Fruit fly (Drosophila melanogaster) whole organism, embryonic: ENCODE results near the gene CG33791.

Experiments used
- Aef1 ChIP-seq: fragments of 200-800 bp; sonication (Bioruptor generic); IDR thresholded peaks from 3 replicates; pipeline ENCODE4 v1.3.6; 2022; ENCODE audit warnings: missing biosample characterization, missing genetic modification characterization
- CG10147 ChIP-seq: fragments of 200-800 bp; sonication (Bioruptor generic); optimal IDR thresholded peaks from 2 replicates; lab custom pipeline; 2019; ENCODE audit warnings: missing biosample characterization, mild to moderate bottlenecking, missing genetic modification characterization, moderate library complexity
- CG10366 ChIP-seq: fragments of 200-800 bp; sonication (Bioruptor generic); IDR thresholded peaks from 2 replicates; pipeline ENCODE4 v1.3.6; 2022; ENCODE audit warnings: missing biosample characterization, missing genetic modification characterization
- CG10431 ChIP-seq: fragments of 200-800 bp; sonication (Bioruptor generic); optimal IDR thresholded peaks from 3 replicates; lab custom pipeline; 2018; ENCODE audit warnings: missing biosample characterization, mild to moderate bottlenecking, missing genetic modification characterization
- CG11247 ChIP-seq: fragments of 200-800 bp; sonication (Bioruptor generic); IDR thresholded peaks from 2 replicates; pipeline ENCODE4 v1.3.6; 2022; ENCODE audit warnings: missing biosample characterization, missing genetic modification characterization
- CG11504 ChIP-seq: fragments of 200-800 bp; sonication (Bioruptor generic); optimal IDR thresholded peaks from 3 replicates; lab custom pipeline; 2019; ENCODE audit warnings: missing biosample characterization, mild to moderate bottlenecking, missing genetic modification characterization, moderate library complexity
- CG11695 ChIP-seq: fragments of 200-800 bp; sonication (Bioruptor generic); IDR thresholded peaks from 3 replicates; pipeline ENCODE4 v1.3.6; 2022; ENCODE audit warnings: missing biosample characterization, missing genetic modification characterization
- CG12104 ChIP-seq: fragments of 200-800 bp; sonication (Bioruptor generic); optimal IDR thresholded peaks from 3 replicates; lab custom pipeline; 2016; ENCODE audit warnings: missing biosample characterization, missing genetic modification characterization
- CG12219 ChIP-seq: fragments of 200-800 bp; sonication (Bioruptor generic); optimal IDR thresholded peaks from 3 replicates; lab custom pipeline; 2018; ENCODE audit warnings: missing biosample characterization, mild to moderate bottlenecking, missing genetic modification characterization
- CG13624 ChIP-seq: fragments of 200-800 bp; sonication (Bioruptor generic); optimal IDR thresholded peaks from 2 replicates; lab custom pipeline; 2016; ENCODE audit warnings: missing biosample characterization, missing genetic modification characterization
- CG2199 ChIP-seq: fragments of 200-800 bp; sonication (Bioruptor generic); IDR thresholded peaks from 3 replicates; pipeline ENCODE4 v1.3.6; 2022; ENCODE audit warnings: missing biosample characterization, missing genetic modification characterization
- CG30403 ChIP-seq: fragments of 200-800 bp; sonication (Bioruptor generic); optimal IDR thresholded peaks from 3 replicates; lab custom pipeline; 2016; ENCODE audit warnings: missing biosample characterization, missing genetic modification characterization
- CG31224 ChIP-seq: fragments of 200-800 bp; sonication (Bioruptor generic); IDR thresholded peaks from 2 replicates; pipeline ENCODE4 v1.3.6; 2022; ENCODE audit warnings: missing biosample characterization, missing genetic modification characterization
- CG32767 ChIP-seq: fragments of 200-800 bp; sonication (Bioruptor generic); IDR thresholded peaks from 2 replicates; pipeline ENCODE4 v1.3.6; 2022; ENCODE audit warnings: missing biosample characterization, missing genetic modification characterization
- CG33213 ChIP-seq: fragments of 200-800 bp; sonication (Bioruptor generic); optimal IDR thresholded peaks from 3 replicates; lab custom pipeline; 2016; ENCODE audit warnings: missing biosample characterization, missing genetic modification characterization
- CG34422 ChIP-seq: fragments of 200-800 bp; sonication (Bioruptor generic); IDR thresholded peaks from 3 replicates; pipeline ENCODE4 v1.3.6; 2022; ENCODE audit warnings: missing biosample characterization, missing genetic modification characterization
- CG3847 ChIP-seq: fragments of 200-800 bp; sonication (Bioruptor generic); IDR thresholded peaks from 2 replicates; pipeline ENCODE4 v1.3.6; 2022; ENCODE audit warnings: missing biosample characterization, missing genetic modification characterization
- CG6689 ChIP-seq: fragments of 200-800 bp; sonication (Bioruptor generic); IDR thresholded peaks from 2 replicates; pipeline ENCODE4 v1.3.6; 2022; ENCODE audit warnings: missing biosample characterization, missing genetic modification characterization
- CG7556 ChIP-seq: fragments of 200-800 bp; sonication (Bioruptor generic); optimal IDR thresholded peaks from 2 replicates; lab custom pipeline; 2017; ENCODE audit warnings: missing biosample characterization, mild to moderate bottlenecking, missing genetic modification characterization
- CG7786 ChIP-seq: fragments of 200-800 bp; sonication (Bioruptor generic); optimal IDR thresholded peaks from 2 replicates; lab custom pipeline; 2016; ENCODE audit warnings: missing biosample characterization, missing genetic modification characterization
- CG9797 ChIP-seq: fragments of 200-800 bp; sonication (Bioruptor generic); optimal IDR thresholded peaks from 3 replicates; lab custom pipeline; 2018; ENCODE audit warnings: missing biosample characterization, mild to moderate bottlenecking, missing genetic modification characterization
- CoRest ChIP-seq: fragments of 200-800 bp; sonication (Bioruptor generic); optimal IDR thresholded peaks from 3 replicates; lab custom pipeline; 2018; ENCODE audit warnings: missing biosample characterization, mild to moderate bottlenecking, missing genetic modification characterization, moderate library complexity
- Dad ChIP-seq: fragments of 200-800 bp; sonication (Bioruptor generic); optimal IDR thresholded peaks from 3 replicates; lab custom pipeline; 2016; ENCODE audit warnings: missing biosample characterization, missing genetic modification characterization
- Dbx ChIP-seq: fragments of 200-800 bp; sonication (Bioruptor generic); IDR thresholded peaks from 3 replicates; pipeline ENCODE4 v1.3.6; 2022; ENCODE audit warnings: missing biosample characterization, missing genetic modification characterization
- Doc3 ChIP-seq: fragments of 200-800 bp; sonication (Bioruptor generic); IDR thresholded peaks from 3 replicates; pipeline ENCODE4 v1.3.6; 2022; ENCODE audit warnings: missing biosample characterization, missing genetic modification characterization; ENCODE audit not compliant: partially characterized antibody
- Ets65A ChIP-seq: fragments of 200-800 bp; sonication (Bioruptor generic); peaks from one replicate; lab custom pipeline; 2016; ENCODE audit warnings: missing biosample characterization, missing genetic modification characterization
- Fer3 ChIP-seq: fragments of 200-800 bp; sonication (Bioruptor generic); optimal IDR thresholded peaks from 2 replicates; lab custom pipeline; 2018; ENCODE audit warnings: missing biosample characterization, mild to moderate bottlenecking, missing genetic modification characterization, moderate library complexity
- H15 ChIP-seq: fragments of 200-800 bp; sonication (Bioruptor generic); IDR thresholded peaks from 3 replicates; pipeline ENCODE4 v1.3.6; 2022; ENCODE audit warnings: missing biosample characterization, missing genetic modification characterization
- HLH54F ChIP-seq: fragments of 200-800 bp; sonication (Bioruptor generic); optimal IDR thresholded peaks from 3 replicates; lab custom pipeline; 2016; ENCODE audit warnings: missing biosample characterization, missing genetic modification characterization
- Hmx ChIP-seq: fragments of 200-800 bp; sonication (Bioruptor generic); optimal IDR thresholded peaks from 2 replicates; lab custom pipeline; 2016; ENCODE audit warnings: missing biosample characterization, missing genetic modification characterization
- Hr39 ChIP-seq: fragments of >200 bp; optimal IDR thresholded peaks from 2 replicates; lab custom pipeline; 2017
- Meics ChIP-seq: fragments of 200-800 bp; sonication (Bioruptor generic); optimal IDR thresholded peaks from 2 replicates; lab custom pipeline; 2017; ENCODE audit warnings: missing biosample characterization, mild to moderate bottlenecking, missing genetic modification characterization
- Rfx ChIP-seq: fragments of 200-800 bp; sonication (Bioruptor generic); IDR thresholded peaks from 2 replicates; pipeline ENCODE4 v1.3.6; 2022; ENCODE audit warnings: missing biosample characterization, missing genetic modification characterization
- al ChIP-seq: fragments of 200-800 bp; sonication (Bioruptor generic); IDR thresholded peaks from 2 replicates; pipeline ENCODE4 v1.3.6; 2022; ENCODE audit warnings: missing biosample characterization, missing genetic modification characterization
- bab2 ChIP-seq: fragments of 200-800 bp; sonication (Bioruptor generic); optimal IDR thresholded peaks from 2 replicates; lab custom pipeline; 2016; ENCODE audit warnings: missing biosample characterization, missing genetic modification characterization
- bbx ChIP-seq: fragments of 200-800 bp; sonication (Bioruptor generic); IDR thresholded peaks from 2 replicates; pipeline ENCODE4 v1.3.6; 2022; ENCODE audit warnings: missing biosample characterization, missing genetic modification characterization; ENCODE audit not compliant: partially characterized antibody
- bcd ChIP-seq: fragments of 200-800 bp; sonication (Bioruptor generic); optimal IDR thresholded peaks from 2 replicates; lab custom pipeline; 2017; ENCODE audit warnings: missing biosample characterization, mild to moderate bottlenecking, missing genetic modification characterization
- caup ChIP-seq: fragments of 200-800 bp; sonication (Bioruptor generic); optimal IDR thresholded peaks from 3 replicates; lab custom pipeline; 2017; ENCODE audit warnings: missing biosample characterization, mild to moderate bottlenecking, missing genetic modification characterization, moderate library complexity; ENCODE audit not compliant: severe bottlenecking
- cwo ChIP-seq: fragments of 200-800 bp; sonication (Bioruptor generic); optimal IDR thresholded peaks from 3 replicates; lab custom pipeline; 2017; ENCODE audit warnings: missing biosample characterization, missing genetic modification characterization, mild to moderate bottlenecking, moderate library complexity, missing genetic modification reagents
- dan ChIP-seq: fragments of 200-800 bp; sonication (Bioruptor generic); IDR thresholded peaks from 2 replicates; pipeline ENCODE4 v1.3.6; 2022; ENCODE audit warnings: missing biosample characterization, missing genetic modification characterization
- fd3F ChIP-seq: fragments of 200-800 bp; sonication (Bioruptor generic); optimal IDR thresholded peaks from 2 replicates; lab custom pipeline; 2018; ENCODE audit warnings: missing biosample characterization, mild to moderate bottlenecking, missing genetic modification characterization, moderate library complexity
- fu2 ChIP-seq: fragments of 200-800 bp; sonication (Bioruptor generic); optimal IDR thresholded peaks from 2 replicates; lab custom pipeline; 2016; ENCODE audit warnings: missing biosample characterization, missing genetic modification characterization
- gem ChIP-seq: fragments of 200-800 bp; sonication (Bioruptor generic); optimal IDR thresholded peaks from 2 replicates; lab custom pipeline; 2019; ENCODE audit warnings: missing biosample characterization, mild to moderate bottlenecking, missing genetic modification characterization, moderate library complexity
- gsb-n ChIP-seq: fragments of 200-800 bp; sonication (Bioruptor generic); optimal IDR thresholded peaks from 3 replicates; lab custom pipeline; 2018; ENCODE audit warnings: missing biosample characterization, mild to moderate bottlenecking, missing genetic modification characterization
- phol ChIP-seq: fragments of 200-800 bp; sonication (Bioruptor generic); optimal IDR thresholded peaks from 3 replicates; lab custom pipeline; 2018; ENCODE audit warnings: missing biosample characterization, mild to moderate bottlenecking, missing genetic modification characterization, moderate library complexity
- so ChIP-seq: fragments of 200-800 bp; sonication (Bioruptor generic); IDR thresholded peaks from 3 replicates; pipeline ENCODE4 v1.3.6; 2022; ENCODE audit warnings: missing biosample characterization, missing genetic modification characterization
- unc-4 ChIP-seq: fragments of 200-800 bp; sonication (Bioruptor generic); IDR thresholded peaks from 2 replicates; pipeline ENCODE4 v1.3.6; 2022; ENCODE audit warnings: missing biosample characterization, missing genetic modification characterization; ENCODE audit not compliant: partially characterized antibody
- wdn ChIP-seq: fragments of 200-800 bp; sonication (Bioruptor generic); IDR thresholded peaks from 2 replicates; pipeline ENCODE4 v1.3.6; 2022; ENCODE audit warnings: missing biosample characterization, missing genetic modification characterization

CG33791 gene

DNA sequence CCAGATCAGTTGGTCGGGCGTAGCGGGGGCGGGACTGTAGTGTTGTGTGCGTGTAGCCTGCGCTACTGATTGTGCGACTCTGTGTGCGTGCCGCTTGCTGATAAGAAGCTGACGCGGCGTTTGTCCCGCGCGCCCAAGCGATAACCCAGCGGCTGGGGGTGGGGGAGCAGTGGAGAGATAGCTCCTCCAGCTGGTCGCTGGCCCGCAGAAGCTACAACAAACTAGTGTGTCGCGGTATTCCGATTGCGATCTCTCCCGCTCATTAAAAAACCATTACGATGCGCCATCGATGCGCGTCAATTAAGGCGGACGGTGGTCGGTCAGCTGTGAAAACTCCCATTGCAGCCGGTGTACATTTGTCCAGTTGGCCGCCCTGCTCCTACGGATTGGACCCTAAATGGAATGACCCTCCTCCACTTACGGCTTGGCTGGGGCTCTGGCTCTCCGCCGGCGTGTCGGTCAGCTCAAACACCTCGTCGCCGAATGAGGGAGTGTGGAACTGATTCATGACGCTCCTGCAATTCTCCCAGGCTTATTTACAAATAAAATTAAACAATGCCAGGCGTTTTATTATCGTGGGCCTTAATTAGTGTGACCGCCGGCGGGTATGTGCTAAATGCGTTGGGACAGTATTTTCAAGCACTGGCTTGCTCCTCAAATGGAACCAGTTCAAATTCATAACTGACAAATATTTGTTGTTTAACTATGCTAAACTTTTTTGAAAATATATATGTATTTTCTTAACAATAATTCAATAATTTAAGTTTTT is 506 bp upstream of the CG33791 start, which contains the start of gene CG12104 (continued):
- TF ChIP-seq cwo (GFP tag; lab: Kevin White, UChicago) (peak; percentile 40), CG7556 (GFP tag; lab: Kevin White, UChicago) (no peak), gsb-n (tag; lab: Kevin White, UChicago) (peak; percentile 44), Ets65A (peak; percentile 86), CG6689 (0 out of 2 replicates have a peak, but pooled peaks have one; percentile 8), unc-4 (no peak)

- TF ChIP-seq CG30403 (GFP tag; lab: Kevin White, UChicago) (peak; percentile 50), CG3847 (GFP tag; lab: Robert Waterston, UW) (peak; percentile 61), CG11504 (peak; percentile 55), CG32767 (no peak), Fer3 (peak; percentile 42), CG7786 (GFP tag; lab: Kevin White, UChicago) (peak; percentile 29), phol (tag; lab: Kevin White, UChicago) (peak; percentile 34), Hr39 (lab: Kevin White, UChicago) (no peak), so (GFP tag; lab: Robert Waterston, UW) (0 out of 3 replicates have a peak, but pooled peaks have one; percentile 10), CG10366 (GFP tag; lab: Robert Waterston, UW) (peak; percentile 19; the same call in 1 of the 2 replicates), fu2 (GFP tag; lab: Kevin White, UChicago) (peak; percentile 16), CG13624 (peak; percentile 29), Doc3 (GFP tag; lab: Robert Waterston, UW) (no peak), Aef1 (peak; percentile 31; the same call in 1 of the 3 replicates), bcd (GFP tag; lab: Kevin White, UChicago) (peak; percentile 27), CG2199 (GFP tag; lab: Robert Waterston, UW) (no peak), bab2 (GFP tag; lab: Kevin White, UChicago) (peak; percentile 25), CG11247 (GFP tag; lab: Robert Waterston, UW) (no peak), CG11695 (GFP tag; lab: Robert Waterston, UW) (peak; percentile 47; the same call in 1 of the 3 replicates), CG9797 (GFP tag; lab: Kevin White, UChicago) (no peak), CoRest (tag; lab: Kevin White, UChicago) (peak; percentile 62), CG10147 (GFP tag; lab: Kevin White, UChicago) (peak; percentile 66), fd3F (GFP tag; lab: Kevin White, UChicago) (peak; percentile 20), H15 (GFP tag; lab: Robert Waterston, UW) (peak; percentile 43; the same call in 1 of the 3 replicates), bbx (GFP tag; lab: Robert Waterston, UW) (no peak), Rfx (GFP tag; lab: Robert Waterston, UW) (peak; percentile 80), al (peak; percentile 67), gem (tag; lab: Kevin White, UChicago) (peak; percentile 59), Dad (GFP tag; lab: Kevin White, UChicago) (peak; percentile 3), CG12104 (GFP tag; lab: Kevin White, UChicago) (peak; percentile 85), CG31224 (GFP tag; lab: Robert Waterston, UW) (peak; percentile 57), CG34422 (GFP tag; lab: Robert Waterston, UW) (0 out of 3 replicates have a peak, but pooled peaks have one; percentile 31), caup (GFP tag; lab: Kevin White, UChicago) (peak; percentile 36), HLH54F (GFP tag; lab: Kevin White, UChicago) (peak; percentile 22), Dbx (peak; percentile 79), Meics (GFP tag; lab: Kevin White, UChicago) (peak; percentile 68), wdn (0 out of 2 replicates have a peak, but pooled peaks have one; percentile 36), CG12219 (GFP tag; lab: Kevin White, UChicago) (no peak), dan (GFP tag; lab: Robert Waterston, UW) (no peak), CG33213 (GFP tag; lab: Kevin White, UChicago) (no peak), CG10431 (GFP tag; lab: Kevin White, UChicago) (no peak), Hmx (GFP tag; lab: Kevin White, UChicago) (no peak)
Measured at dm6 chr3L:1609611-1610010, 6.9 kb downstream of the CG33791 start.
